Worm (Caenorhabditis elegans) whole organism, L4 larva: Measurements from ENCODE around the gene C17C3.11.

ENCODE experiments used
- F37D6.2 ChIP-seq: sonication (generic microtip); optimal IDR thresholded peaks from 2 replicates; lab custom pipeline; 2016; ENCODE audit warnings: mild to moderate bottlenecking, missing genetic modification characterization, missing compliant biosample characterization
- F44E2.7 ChIP-seq: fragments of 200-800 bp; sonication (Bioruptor generic); IDR thresholded peaks from 2 replicates; pipeline ENCODE4 v2.1.2; 2022; ENCODE audit warnings: missing genetic modification characterization, missing compliant biosample characterization
- T20F7.1 ChIP-seq: fragments of 200-800 bp; sonication (Bioruptor generic); optimal IDR thresholded peaks from 2 replicates; lab custom pipeline; 2018; ENCODE audit warnings: mild to moderate bottlenecking, missing genetic modification characterization, missing compliant biosample characterization
- T26A8.4 ChIP-seq: fragments of 200-800 bp; sonication (Bioruptor generic); IDR thresholded peaks from 2 replicates; pipeline ENCODE4 v1.3.6; 2022; ENCODE audit warnings: missing genetic modification characterization, missing compliant biosample characterization
- Y5F2A.4 ChIP-seq: fragments of 200-800 bp; sonication (Bioruptor generic); optimal IDR thresholded peaks from 2 replicates; lab custom pipeline; 2018; ENCODE audit warnings: mild to moderate bottlenecking, missing genetic modification characterization, missing compliant biosample characterization
- Y75B8A.6 ChIP-seq: fragments of 200-800 bp; sonication (Bioruptor generic); IDR thresholded peaks from 2 replicates; pipeline ENCODE4 v1.3.6; 2022; ENCODE audit warnings: missing genetic modification reagents, missing genetic modification characterization, missing compliant biosample characterization
- ZK337.2 ChIP-seq: fragments of 200-800 bp; sonication (Bioruptor generic); IDR thresholded peaks from 2 replicates; pipeline ENCODE4 v1.3.6; 2022; ENCODE audit warnings: missing genetic modification reagents, missing genetic modification characterization, missing compliant biosample characterization
- aha-1 ChIP-seq: fragments of 150-350 bp; peaks from one replicate; lab custom pipeline; 2014; ENCODE audit warnings: missing biosample characterization, missing genetic modification characterization
- attf-4 ChIP-seq: sonication (generic microtip); optimal IDR thresholded peaks from 3 replicates; lab custom pipeline; 2017; ENCODE audit warnings: missing biosample characterization, missing genetic modification characterization
- ceh-28 ChIP-seq: fragments of 150-350 bp; optimal IDR thresholded peaks from 2 replicates; lab custom pipeline; 2014; ENCODE audit warnings: missing biosample characterization, missing genetic modification reagents, missing genetic modification characterization
- ceh-62 ChIP-seq: sonication (generic microtip); optimal IDR thresholded peaks from 2 replicates; lab custom pipeline; 2017; ENCODE audit warnings: missing biosample characterization, missing genetic modification characterization
- ces-1 ChIP-seq: fragments of 150-350 bp; sonication (generic microtip); optimal IDR thresholded peaks from 4 replicates; lab custom pipeline; 2014; ENCODE audit warnings: missing biosample characterization, missing genetic modification reagents, missing genetic modification characterization
- daf-19 ChIP-seq: fragments of 200-800 bp; sonication (Bioruptor generic); conservative IDR thresholded peaks from 2 replicates; pipeline ENCODE4 v1.3.6; 2022; ENCODE audit warnings: missing genetic modification characterization, missing compliant biosample characterization
- duxl-1 ChIP-seq: sonication (generic microtip); optimal IDR thresholded peaks from 2 replicates; lab custom pipeline; 2016; ENCODE audit warnings: mild to moderate bottlenecking, missing genetic modification characterization, moderate library complexity, missing compliant biosample characterization; ENCODE audit not compliant: poor library complexity
- dve-1 ChIP-seq: sonication (generic microtip); optimal IDR thresholded peaks from 2 replicates; lab custom pipeline; 2017; ENCODE audit warnings: antibody characterized with exemption, mild to moderate bottlenecking, missing genetic modification characterization, missing compliant biosample characterization; ENCODE audit not compliant: insufficient read depth
- fkh-10 ChIP-seq: fragments of 150-350 bp; optimal IDR thresholded peaks from 2 replicates; lab custom pipeline; 2014; ENCODE audit warnings: missing biosample characterization, missing genetic modification reagents, missing genetic modification characterization
- fos-1 ChIP-seq: fragments of 150-350 bp; optimal IDR thresholded peaks from 2 replicates; lab custom pipeline; 2014; ENCODE audit warnings: missing biosample characterization, missing genetic modification characterization
- gei-8 ChIP-seq: fragments of 200-800 bp; sonication (Bioruptor generic); optimal IDR thresholded peaks from 2 replicates; lab custom pipeline; 2018; ENCODE audit warnings: mild to moderate bottlenecking, missing genetic modification characterization, missing compliant biosample characterization
- hlh-11 ChIP-seq: fragments of 200-800 bp; sonication (Bioruptor generic); optimal IDR thresholded peaks from 2 replicates; lab custom pipeline; 2018; ENCODE audit warnings: mild to moderate bottlenecking, missing genetic modification characterization, missing compliant biosample characterization
- hlh-30 ChIP-seq: sonication (generic microtip); optimal IDR thresholded peaks from 2 replicates; lab custom pipeline; 2017; ENCODE audit warnings: antibody characterized with exemption, mild to moderate bottlenecking, missing genetic modification characterization, missing compliant biosample characterization; ENCODE audit not compliant: insufficient read depth
- lim-7 ChIP-seq: fragments of 200-800 bp; sonication (Bioruptor generic); IDR thresholded peaks from 2 replicates; pipeline ENCODE4 v1.3.6; 2022; ENCODE audit warnings: missing genetic modification characterization, missing compliant biosample characterization
- lin-15B ChIP-seq: fragments of 150-350 bp; sonication (generic microtip); optimal IDR thresholded peaks from 3 replicates; lab custom pipeline; 2014; ENCODE audit warnings: missing biosample characterization, missing genetic modification characterization
- lin-38 ChIP-seq: fragments of 200-800 bp; sonication (Bioruptor generic); IDR thresholded peaks from 2 replicates; pipeline ENCODE4 v1.3.6; 2022; ENCODE audit warnings: missing genetic modification reagents, missing genetic modification characterization, missing compliant biosample characterization
- lin-39 ChIP-seq: fragments of 150-350 bp; optimal IDR thresholded peaks from 2 replicates; lab custom pipeline; 2014; ENCODE audit warnings: missing biosample characterization, missing genetic modification reagents, missing genetic modification characterization
- lir-3 ChIP-seq: sonication (generic microtip); optimal IDR thresholded peaks from 2 replicates; lab custom pipeline; 2016; ENCODE audit warnings: mild to moderate bottlenecking, missing genetic modification characterization, missing compliant biosample characterization
- madf-9 ChIP-seq: fragments of 200-800 bp; sonication (Bioruptor generic); conservative IDR thresholded peaks from 2 replicates; pipeline ENCODE4 v1.3.6; 2022; ENCODE audit warnings: missing genetic modification reagents, missing genetic modification characterization, missing compliant biosample characterization
- mes-2 ChIP-seq: sonication (generic microtip); optimal IDR thresholded peaks from 2 replicates; lab custom pipeline; 2016; ENCODE audit warnings: missing genotype, mild to moderate bottlenecking, missing genetic modification characterization, missing compliant biosample characterization; ENCODE audit not compliant: poor library complexity, severe bottlenecking
- nhr-10 ChIP-seq: fragments of 150-350 bp; optimal IDR thresholded peaks from 2 replicates; lab custom pipeline; 2014; ENCODE audit warnings: missing biosample characterization, missing genetic modification characterization
- nhr-102 ChIP-seq: sonication (generic microtip); optimal IDR thresholded peaks from 2 replicates; lab custom pipeline; 2016; ENCODE audit warnings: mild to moderate bottlenecking, missing genetic modification characterization, moderate library complexity, missing compliant biosample characterization
- nhr-111 ChIP-seq: fragments of 200-800 bp; sonication (Bioruptor generic); optimal IDR thresholded peaks from 2 replicates; lab custom pipeline; 2018; ENCODE audit warnings: mild to moderate bottlenecking, missing genetic modification characterization, missing compliant biosample characterization
- nhr-237 ChIP-seq: sonication (generic microtip); optimal IDR thresholded peaks from 2 replicates; lab custom pipeline; 2017; ENCODE audit warnings: missing biosample characterization, missing genetic modification characterization
- nhr-6 ChIP-seq: fragments of 150-350 bp; optimal IDR thresholded peaks from 2 replicates; lab custom pipeline; 2014; ENCODE audit warnings: missing biosample characterization, missing genetic modification characterization
- nhr-76 ChIP-seq: fragments of 150-350 bp; optimal IDR thresholded peaks from 2 replicates; lab custom pipeline; 2014; ENCODE audit warnings: missing biosample characterization, missing genetic modification characterization
- pha-4 ChIP-seq, 2 experiments: fragments of 150-350 bp in 1 of 2; fragments of 200-800 bp in 1 of 2; sonication (Bioruptor generic) in 1 of 2; IDR thresholded peaks in 1 of 2; optimal IDR thresholded peaks in 1 of 2; 2 replicates each; pipeline versions ENCODE4 v1.3.6 to Lab custom; 2014 to 2022; ENCODE audit warnings: missing genetic modification characterization in 2 of 2, missing genetic modification reagents in 2 of 2, missing biosample characterization in 1 of 2, missing compliant biosample characterization in 1 of 2
- pqm-1 ChIP-seq: sonication (generic microtip); optimal IDR thresholded peaks from 2 replicates; lab custom pipeline; 2017; ENCODE audit warnings: missing biosample characterization, missing genetic modification characterization
- saeg-2 ChIP-seq: fragments of 200-800 bp; sonication (Bioruptor generic); IDR thresholded peaks from 2 replicates; pipeline ENCODE4 v1.3.6; 2022; ENCODE audit warnings: missing genetic modification reagents, missing genetic modification characterization, missing compliant biosample characterization
- sdz-12 ChIP-seq: fragments of 200-800 bp; sonication (Bioruptor generic); optimal IDR thresholded peaks from 2 replicates; lab custom pipeline; 2018; ENCODE audit warnings: mild to moderate bottlenecking, missing genetic modification characterization, missing compliant biosample characterization
- skn-1 ChIP-seq: fragments of 150-350 bp; optimal IDR thresholded peaks from 2 replicates; lab custom pipeline; 2014; ENCODE audit warnings: missing biosample characterization, missing genetic modification characterization
- tag-97 ChIP-seq: fragments of 200-800 bp; sonication (Bioruptor generic); IDR thresholded peaks from 2 replicates; pipeline ENCODE4 v1.3.6; 2022; ENCODE audit warnings: missing genetic modification characterization, missing compliant biosample characterization
- unc-62 ChIP-seq, 3 experiments: fragments of 150-350 bp in 1 of 3; sonication (generic microtip); optimal IDR thresholded peaks in 2 of 3; peaks in 1 of 3; 1 replicate in 1 of 3; 2 replicates in 2 of 3; lab custom pipeline; 2014 to 2017; ENCODE audit warnings: missing biosample characterization in 3 of 3, missing genetic modification characterization in 3 of 3, missing genetic modification reagents in 3 of 3, missing genotype in 1 of 3
- zip-2 ChIP-seq: fragments of 150-350 bp; optimal IDR thresholded peaks from 2 replicates; lab custom pipeline; 2014; ENCODE audit warnings: missing biosample characterization, missing genetic modification characterization
- ztf-7 ChIP-seq: fragments of 150-350 bp; optimal IDR thresholded peaks from 2 replicates; lab custom pipeline; 2014; ENCODE audit warnings: missing biosample characterization, missing genetic modification characterization

The C17C3.11 gene

ce11 chrII:5514846-5515245 is 22.8 kb upstream of the C17C3.11 start, which contains the start of gene sahd-1:
sahd-1 (minus strand) TSS chrII:5514945.
- TF ChIP-seq lin-15B (tag; lab: Kevin White, UChicago) = no peak
- TF ChIP-seq saeg-2 (GFP tag; lab: Robert Waterston, UW) = no peak
- no peak for TF ChIP-seq ztf-7
- no peak for TF ChIP-seq nhr-237 (tag; lab: Kevin White, UChicago)
- no peak for TF ChIP-seq daf-19 (GFP tag; lab: Robert Waterston, UW)
- TF ChIP-seq nhr-76 (tag; lab: Kevin White, UChicago) = no peak
- TF ChIP-seq hlh-11 (tag; lab: Kevin White, UChicago) = no peak
- TF ChIP-seq fkh-10 = no peak
- TF ChIP-seq F44E2.7 (GFP tag; lab: Robert Waterston, UW) = no peak
- no peak for TF ChIP-seq pha-4 (GFP tag; IDR thresholded peaks at IDR 0.05; lab: Robert Waterston, UW)
- no peak for TF ChIP-seq pha-4 (tag; optimal IDR thresholded peaks at IDR 0.05; lab: Kevin White, UChicago)
- peak; percentile 40 for TF ChIP-seq pqm-1 (tag; lab: Kevin White, UChicago)
- TF ChIP-seq aha-1 (tag; lab: Kevin White, UChicago) = peak; percentile 46

ce11 chrII:5515542-5515941 is 22.1 kb upstream of the C17C3.11 start, which contains the start of gene ZK177.3:
ZK177.3 (plus strand) TSS chrII:5515842.
- TF ChIP-seq pqm-1 (tag; lab: Kevin White, UChicago) = peak; percentile 40
- TF ChIP-seq ces-1 (GFP tag; lab: Kevin White, UChicago) = no peak
- TF ChIP-seq hlh-11 (tag; lab: Kevin White, UChicago) = no peak
- no peak for TF ChIP-seq skn-1 (tag; lab: Kevin White, UChicago)

ce11 chrII:5517643-5518042 is 20.0 kb upstream of the C17C3.11 start, which contains the start of gene ZK177.9:
ZK177.9 (minus strand) TSS chrII:5517743.
- TF ChIP-seq T20F7.1 (GFP tag; lab: Kevin White, UChicago) = no peak
- TF ChIP-seq pqm-1 (tag; lab: Kevin White, UChicago) = no peak
- TF ChIP-seq tag-97 (GFP tag; lab: Robert Waterston, UW) = no peak
- TF ChIP-seq lin-39 (tag; lab: Kevin White, UChicago) = no peak
- TF ChIP-seq lir-3 (tag; lab: Kevin White, UChicago) = no peak
- TF ChIP-seq nhr-10 (tag; lab: Kevin White, UChicago) = no peak
- no peak for TF ChIP-seq fos-1 (tag; lab: Kevin White, UChicago)
- no peak for TF ChIP-seq madf-9 (GFP tag; lab: Robert Waterston, UW)
- no peak for TF ChIP-seq sdz-12 (GFP tag; lab: Kevin White, UChicago)
- no peak for TF ChIP-seq attf-4 (tag; lab: Kevin White, UChicago)
- no peak for TF ChIP-seq dve-1 (tag; lab: Kevin White, UChicago)

ce11 chrII:5518055-5518454 is 19.6 kb upstream of the C17C3.11 start:
- no peak for TF ChIP-seq dve-1 (tag; lab: Kevin White, UChicago)
- no peak for TF ChIP-seq duxl-1
- TF ChIP-seq nhr-102 (tag; lab: Kevin White, UChicago) = no peak
- TF ChIP-seq nhr-6 (tag; lab: Kevin White, UChicago) = no peak
- no peak for TF ChIP-seq ceh-28 (tag; lab: Kevin White, UChicago)
- no peak for TF ChIP-seq zip-2
- no peak for TF ChIP-seq gei-8 (GFP tag; lab: Kevin White, UChicago)
- no peak for TF ChIP-seq lin-38 (GFP tag; lab: Robert Waterston, UW)
- no peak for TF ChIP-seq Y75B8A.6 (GFP tag; lab: Robert Waterston, UW)

ce11 chrII:5518910-5519309 is 18.7 kb upstream of the C17C3.11 start, which contains the start of gene ZK177.2:
ZK177.2 (plus strand) TSS chrII:5519210.
- TF ChIP-seq nhr-6 (tag; lab: Kevin White, UChicago) (no peak), zip-2 (no peak), unc-62 (GFP tag; optimal IDR thresholded peaks at IDR 0.05 in 1 of 2; lab: Kevin White, UChicago) (no peak), unc-62 (tag; optimal IDR thresholded peaks at IDR 0.05; lab: Kevin White, UChicago) (no peak), dve-1 (tag; lab: Kevin White, UChicago) (no peak), lin-39 (tag; lab: Kevin White, UChicago) (no peak), Y5F2A.4 (GFP tag; lab: Kevin White, UChicago) (no peak), ceh-28 (tag; lab: Kevin White, UChicago) (no peak), lim-7 (GFP tag; lab: Robert Waterston, UW) (no peak), F37D6.2 (no peak), nhr-111 (GFP tag; lab: Kevin White, UChicago) (no peak), T26A8.4 (no peak), hlh-11 (tag; lab: Kevin White, UChicago) (no peak), T20F7.1 (GFP tag; lab: Kevin White, UChicago) (no peak), mes-2 (no peak), hlh-30 (tag; lab: Kevin White, UChicago) (no peak), ceh-62 (tag; lab: Kevin White, UChicago) (no peak), ZK337.2 (GFP tag; lab: Robert Waterston, UW) (no peak)
